Fruit fly (Drosophila melanogaster): ENCODE data around the gene CG1143.
A peak's percentile ranks its signal among the peaks of the same experiment; 100 is the strongest.

CG1143 gene

dm6 chr3L:2645068-2645467 is at the start of gene CG1143:
CG1143 (plus strand) TSS chr3L:2645368.
- no peak for TF ChIP-seq CG17801 (GFP tag; optimal IDR thresholded peaks at IDR 0.05; ENCODE audit: partially characterized antibody)

DNA sequence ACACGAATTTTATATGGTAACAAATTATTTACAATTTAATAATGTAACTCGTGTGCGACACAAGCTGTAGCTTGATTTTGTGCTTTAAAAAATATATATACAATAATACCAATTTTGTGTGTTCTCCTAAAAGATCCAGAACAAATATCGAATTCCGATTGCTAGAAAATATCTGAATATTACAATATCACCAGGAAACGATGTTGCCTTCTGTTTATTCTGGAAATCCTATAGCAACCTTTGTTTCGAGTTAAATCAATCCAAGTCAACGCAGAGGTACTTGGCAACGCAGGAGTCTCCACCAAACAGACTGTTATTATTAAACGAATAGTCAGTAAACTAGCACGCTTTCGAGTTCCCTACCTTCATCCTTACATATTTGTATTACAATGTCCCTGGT is 49.7 kb upstream of the CG1143 start, which contains the start of gene CG16984:
CG16984 (plus strand) TSS at position 301 of the 400 bp plus-strand sequence.
- TF ChIP-seq CG17801 (GFP tag; optimal IDR thresholded peaks at IDR 0.05; ENCODE audit: partially characterized antibody) = no peak

DNA sequence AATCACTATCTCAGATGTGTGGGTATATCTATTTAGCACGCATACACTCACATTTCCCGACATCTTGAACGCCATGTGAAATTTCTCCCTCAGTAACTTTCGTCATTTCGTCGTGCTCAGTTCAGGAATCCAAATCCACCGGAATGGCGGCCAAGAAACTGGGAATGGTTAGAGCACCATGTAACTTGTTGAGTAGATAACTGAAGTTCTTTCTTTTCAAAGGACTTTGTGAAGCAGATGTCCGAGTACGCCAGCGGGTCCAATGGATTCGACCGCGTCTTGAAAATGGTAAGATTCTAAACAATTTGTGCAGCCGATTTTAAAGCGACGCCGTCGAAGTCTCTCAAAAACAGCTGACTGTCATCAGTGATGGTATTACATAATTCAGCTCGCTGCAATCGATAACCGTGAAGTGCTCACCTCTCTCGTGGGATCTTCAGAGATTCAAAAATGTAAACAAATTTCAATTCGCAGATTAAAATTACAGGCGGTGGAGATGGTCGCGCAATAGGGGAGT is 45.9 kb upstream of the CG1143 start, which contains the start of the genes CG16985 and CG12182:
CG16985 (plus strand) TSS at position 84 of the 517 bp plus-strand sequence.
CG12182 (minus strand) TSS at position 366 of the 517 bp plus-strand sequence.
- peak; percentile 15 for TF ChIP-seq CG17801 (GFP tag; optimal IDR thresholded peaks at IDR 0.05; ENCODE audit: partially characterized antibody)

- TF ChIP-seq CG17801 (GFP tag; optimal IDR thresholded peaks at IDR 0.05; ENCODE audit: partially characterized antibody) = no peak
These were observed 45.0 kb upstream of the CG1143 start, which contains the start of gene CG16986 for dm6 chr3L:2600144-2600543. CG16986 (plus strand) TSS chr3L:2600331.

DNA sequence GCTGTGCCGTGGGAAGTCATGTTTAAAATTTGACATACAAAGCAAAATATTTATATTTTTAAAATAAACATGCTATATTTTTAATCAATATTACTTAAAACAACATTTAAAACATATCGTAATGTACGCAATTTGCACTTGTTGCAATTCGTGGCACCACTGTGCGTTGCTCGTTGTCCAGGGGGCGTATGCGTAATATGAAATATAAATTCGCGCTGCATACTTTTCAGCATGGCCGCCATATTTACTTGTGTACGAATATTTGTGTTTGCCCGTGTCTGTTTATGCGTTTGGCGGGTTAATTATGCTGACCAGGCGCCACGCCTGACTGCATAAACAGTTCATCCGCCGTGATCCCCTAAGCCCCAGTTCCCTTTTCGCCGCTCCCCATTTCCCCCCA is 36.3 kb upstream of the CG1143 start:
- no peak for TF ChIP-seq CG17801 (GFP tag; optimal IDR thresholded peaks at IDR 0.05; ENCODE audit: partially characterized antibody)

dm6 chr3L:2614222-2614621 is 30.9 kb upstream of the CG1143 start:
- no peak for TF ChIP-seq CG17801 (GFP tag; optimal IDR thresholded peaks at IDR 0.05; ENCODE audit: partially characterized antibody)

DNA sequence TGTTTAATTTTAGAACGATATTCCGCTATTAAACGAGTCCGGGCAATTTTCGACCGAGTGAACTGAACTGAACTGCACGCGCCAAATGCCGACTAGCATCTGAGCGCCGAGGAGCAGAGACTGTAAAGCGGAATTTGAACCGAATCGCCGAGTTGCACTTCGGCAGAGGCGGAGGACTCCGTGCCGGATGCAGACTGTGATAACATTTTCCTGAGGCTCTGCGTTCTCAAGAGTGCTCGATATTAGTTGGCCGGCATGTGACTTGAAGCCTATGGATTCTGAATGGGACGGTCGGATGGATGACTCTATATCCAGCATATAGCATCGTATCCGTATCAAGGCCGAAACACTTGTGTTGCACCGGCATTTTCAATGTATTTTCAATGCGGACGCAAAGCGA is 15.2 kb upstream of the CG1143 start, which contains the start of gene Pxn:
Pxn (minus strand) TSS at position 101 of the 400 bp plus-strand sequence.
- TF ChIP-seq CG17801 (GFP tag; optimal IDR thresholded peaks at IDR 0.05; ENCODE audit: partially characterized antibody) = no peak

DNA sequence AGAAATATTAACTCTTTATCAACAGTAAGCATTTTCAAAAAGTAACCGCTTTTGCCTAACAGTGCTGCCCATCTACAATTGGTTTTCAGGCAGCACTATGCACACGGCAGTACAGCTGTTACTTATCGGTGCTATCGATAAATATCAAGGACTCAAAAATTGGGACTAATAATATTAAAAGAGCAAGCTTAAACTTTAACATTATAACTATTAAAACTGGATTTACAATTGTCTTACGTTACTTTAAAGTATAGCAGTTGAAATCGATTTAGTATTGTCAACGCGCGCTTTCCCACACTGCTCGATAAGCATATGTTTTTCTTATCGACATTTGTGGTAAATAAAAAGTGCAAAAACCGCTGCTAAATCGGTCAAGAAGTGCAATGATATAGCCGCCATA is 13.8 kb upstream of the CG1143 start, which contains the start of the genes CG42245 and MEP-1:
CG42245 (plus strand) TSS at position 310 of the 400 bp plus-strand sequence.
MEP-1 (plus strand) TSS at position 310 of the 400 bp plus-strand sequence.
- peak; percentile 71 for TF ChIP-seq CG17801 (GFP tag; optimal IDR thresholded peaks at IDR 0.05; ENCODE audit: partially characterized antibody)

DNA sequence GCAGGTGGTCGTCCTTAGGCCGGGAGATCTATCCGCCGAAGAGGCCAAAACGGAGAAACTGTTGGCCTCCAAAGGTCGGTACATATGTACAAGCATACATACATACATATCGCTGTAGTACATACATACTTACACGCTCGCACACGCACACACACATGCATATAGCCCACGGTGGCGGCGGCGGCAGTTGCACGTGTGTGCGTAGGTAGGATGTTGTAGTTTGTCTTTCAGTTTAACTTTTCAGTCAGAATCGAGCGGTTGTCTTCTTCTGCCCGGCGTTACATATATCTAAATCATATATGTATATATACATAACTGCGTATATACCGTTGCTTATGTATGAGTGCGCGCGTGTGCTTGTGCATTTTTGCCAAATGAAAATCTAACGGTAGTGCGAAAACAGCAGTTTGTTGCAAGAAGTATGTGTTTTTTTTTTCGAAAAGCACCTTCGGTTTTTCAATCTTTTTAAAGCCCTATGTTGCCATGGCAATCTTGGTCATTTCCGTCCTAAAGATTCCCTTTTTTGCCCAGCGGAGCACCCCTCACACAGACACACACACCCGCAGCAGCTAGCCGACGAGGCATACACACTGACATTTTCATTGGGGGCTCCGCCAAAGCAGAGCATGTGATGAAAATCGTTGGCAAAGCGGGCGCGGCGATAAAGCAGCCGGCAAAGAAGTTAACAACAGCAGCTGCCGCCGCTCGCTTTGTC is 13.0 kb upstream of the CG1143 start:
- TF ChIP-seq CG17801 (GFP tag; optimal IDR thresholded peaks at IDR 0.05; ENCODE audit: partially characterized antibody) = no peak

DNA sequence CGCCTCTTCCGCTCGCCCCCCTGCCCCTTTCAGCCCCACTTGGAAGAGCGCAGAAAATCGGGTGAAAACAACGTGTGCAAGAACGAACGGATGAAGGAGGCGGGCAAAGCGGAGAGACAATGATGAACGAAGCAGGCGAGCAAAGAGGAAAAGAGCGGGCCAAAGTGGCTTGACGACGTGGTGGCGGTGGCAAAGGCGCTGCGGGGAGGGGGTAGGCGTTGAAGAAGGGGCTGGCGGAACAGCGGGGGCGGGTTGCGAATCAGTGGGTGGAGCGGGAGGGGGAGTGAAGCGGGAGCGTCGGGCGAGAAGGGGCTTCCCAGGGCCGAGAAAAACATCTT is 12.4 kb upstream of the CG1143 start:
- peak; percentile 14 for TF ChIP-seq CG17801 (GFP tag; optimal IDR thresholded peaks at IDR 0.05; ENCODE audit: partially characterized antibody)

DNA sequence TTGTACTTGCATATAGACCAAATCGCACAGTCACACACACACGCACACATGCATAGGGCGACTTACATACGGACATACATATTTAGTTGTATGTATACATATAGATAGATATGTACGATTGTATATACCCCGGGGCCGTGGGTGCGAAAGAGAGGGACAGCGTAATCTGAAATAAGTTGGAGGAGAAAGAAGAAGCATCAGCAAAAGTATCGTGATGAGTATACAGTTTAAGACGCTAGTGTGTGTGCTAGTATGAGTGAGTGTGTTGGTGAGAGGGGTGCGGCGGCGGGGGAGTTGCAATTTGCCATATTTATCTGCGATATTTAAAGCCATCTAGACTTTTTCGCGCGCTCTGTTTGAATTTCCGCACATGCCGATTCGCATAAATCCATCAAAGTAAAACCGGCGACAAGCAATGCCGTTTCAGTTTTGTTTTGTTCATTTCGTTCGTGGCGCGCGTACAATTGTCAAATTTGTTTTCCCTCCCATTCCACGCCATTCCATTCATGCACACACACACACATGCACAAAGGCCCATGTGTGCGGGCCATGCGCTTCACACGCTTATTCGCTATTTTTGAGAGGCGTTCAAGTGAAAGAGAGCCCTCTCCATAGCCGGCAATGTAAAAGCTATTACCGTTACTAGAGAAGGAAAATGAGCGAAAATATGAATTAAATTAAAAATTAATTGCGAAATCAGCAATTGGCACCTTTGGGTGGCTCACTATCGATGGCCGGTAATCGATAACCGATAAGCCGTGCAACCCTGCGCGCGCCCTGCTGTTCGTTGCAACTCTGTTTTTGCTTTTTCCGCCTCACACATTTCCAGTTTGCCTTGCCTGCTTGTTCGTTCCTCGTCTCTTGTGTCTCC is 10.0 kb upstream of the CG1143 start:
- TF ChIP-seq CG17801 (GFP tag; optimal IDR thresholded peaks at IDR 0.05; ENCODE audit: partially characterized antibody) = peak; percentile 88

DNA sequence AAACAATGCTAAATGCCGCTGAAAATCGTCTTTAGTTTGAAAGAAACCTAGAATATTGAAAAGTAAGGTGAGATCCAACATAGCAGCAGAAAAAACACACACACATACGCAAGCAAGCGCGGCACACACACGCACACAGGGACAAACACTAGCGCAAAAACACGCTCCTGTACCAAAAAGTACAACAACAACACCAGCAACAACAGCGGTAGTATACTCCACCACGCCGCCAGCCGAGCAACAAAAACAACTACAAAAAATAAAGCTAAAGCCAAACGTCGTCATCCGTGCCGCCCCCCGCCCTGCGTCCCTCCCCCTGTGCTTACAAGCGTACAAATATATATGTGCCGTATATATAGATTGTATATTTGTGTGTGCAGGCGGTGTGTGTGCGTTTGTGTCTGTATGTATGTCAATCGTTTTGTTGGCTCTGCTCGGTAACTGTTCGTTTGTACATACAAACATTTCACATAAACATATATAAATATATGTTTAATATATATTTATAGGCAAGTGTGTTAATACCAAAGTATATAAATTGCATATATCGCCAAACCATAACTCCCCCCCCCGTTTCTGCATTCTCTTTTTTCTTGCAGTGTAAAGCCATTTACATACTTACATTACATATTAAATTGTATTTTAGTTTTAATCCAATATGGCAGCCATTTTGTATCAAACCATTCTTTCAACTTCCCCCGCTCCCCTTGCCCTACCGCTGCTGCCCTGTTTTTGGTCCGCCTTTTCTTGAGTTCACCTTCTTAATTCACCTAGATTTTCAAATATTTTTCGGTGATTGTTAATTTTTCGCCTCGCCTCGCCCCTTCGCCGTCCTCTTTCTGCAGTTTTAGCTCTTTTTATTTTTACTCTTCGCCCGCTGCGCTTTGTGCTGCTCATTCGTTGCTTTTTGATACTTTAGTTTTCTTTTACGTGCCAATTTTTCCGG is 8.9 kb upstream of the CG1143 start:
- TF ChIP-seq CG17801 (GFP tag; optimal IDR thresholded peaks at IDR 0.05; ENCODE audit: partially characterized antibody) = peak; percentile 36

dm6 chr3L:2643324-2643723 is 1.8 kb upstream of the CG1143 start, which contains the start of gene CG14949:
CG14949 (minus strand) TSS chr3L:2643424.
- TF ChIP-seq CG17801 (GFP tag; optimal IDR thresholded peaks at IDR 0.05; ENCODE audit: partially characterized antibody) = no peak

Measured in ovary, adult (tissue).